Fruit fly (Drosophila melanogaster): ENCODE data around the gene CG17930.

dm6 chr3R:16279382-16279932 lies 48.2 kb upstream of the CG17930 start:
- no peak for TF ChIP-seq toe (GFP tag; optimal IDR thresholded peaks at IDR 0.05)
- TF ChIP-seq CG12768 (GFP tag; optimal IDR thresholded peaks at IDR 0.05): no peak
- TF ChIP-seq CG7101 (tag; optimal IDR thresholded peaks at IDR 0.05): no peak

All from whole organism, adult.